Worm (Caenorhabditis elegans): ENCODE results near the gene nhr-195.

DNA sequence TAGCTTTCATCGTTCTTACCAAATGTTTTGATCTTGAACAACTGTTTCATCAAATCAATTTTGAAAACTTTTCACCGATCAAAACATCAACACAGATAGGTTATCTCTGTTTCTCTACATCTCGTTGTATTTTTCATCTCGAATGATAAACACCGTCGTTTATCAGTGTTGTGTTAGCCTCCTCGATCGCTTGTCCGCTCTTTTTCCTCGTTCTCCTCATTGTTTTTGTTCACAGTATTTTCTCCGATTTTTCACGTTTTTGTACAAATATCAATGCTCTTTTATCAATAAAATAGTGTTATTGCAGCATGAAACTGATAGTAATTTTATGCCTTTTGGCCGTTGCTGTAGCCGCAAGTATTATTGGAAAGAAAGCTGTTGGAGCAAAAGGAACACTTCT is 49.4 kb downstream of the nhr-195 start, which contains the start of gene ttr-47:
- TF ChIP-seq ama-1 (optimal IDR thresholded peaks at IDR 0.05): no peak
- no peak for TF ChIP-seq hnd-1 (tag; optimal IDR thresholded peaks at IDR 0.05)
- no peak for TF ChIP-seq B0310.2 (tag; optimal IDR thresholded peaks at IDR 0.05)
- TF ChIP-seq ceh-13 (GFP tag; optimal IDR thresholded peaks at IDR 0.05): no peak
- no peak for TF ChIP-seq ets-7 (tag; optimal IDR thresholded peaks at IDR 0.05)
- TF ChIP-seq F13C5.2 (tag; optimal IDR thresholded peaks at IDR 0.05): no peak
- no peak for TF ChIP-seq flt-1 (GFP tag; IDR thresholded peaks at IDR 0.05)
- no peak for TF ChIP-seq pes-1 (GFP tag; IDR thresholded peaks at IDR 0.05)
- no peak for TF ChIP-seq aly-1 (tag; optimal IDR thresholded peaks at IDR 0.05)
- TF ChIP-seq tbx-11 (GFP tag; IDR thresholded peaks at IDR 0.05): no peak

Measured in whole organism, early embryonic.